Worm (Caenorhabditis elegans): ENCODE results near the gene nspd-2.

Gene nspd-2

DNA sequence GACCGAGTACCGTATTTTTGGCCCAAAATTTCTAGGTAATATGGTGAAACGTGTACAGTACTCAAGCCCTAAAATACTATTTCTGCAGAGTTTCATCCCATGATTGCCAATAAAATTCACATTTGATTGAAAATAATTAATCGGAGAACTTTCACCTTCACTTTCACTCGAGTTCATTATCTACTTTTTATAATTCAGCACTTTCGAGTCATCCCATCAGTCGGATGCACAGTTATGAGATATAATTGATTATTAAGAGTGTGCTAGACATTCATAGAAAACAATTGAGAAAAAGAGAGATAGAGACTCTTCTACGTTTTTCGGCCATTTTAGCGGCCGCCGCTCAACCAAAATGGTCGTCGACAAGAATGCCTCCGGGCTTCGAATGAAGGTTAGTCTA, 41.1 kb upstream of the nspd-2 start, which contains the start of gene fat-3:
TSS of gene fat-3 (plus strand) at position 313 of the 400 bp plus-strand sequence.
- TF ChIP-seq ama-1 (optimal IDR thresholded peaks at IDR 0.05) = no peak
- TF ChIP-seq hnd-1 (tag; optimal IDR thresholded peaks at IDR 0.05) = no peak
- no peak for TF ChIP-seq tra-4 (tag; optimal IDR thresholded peaks at IDR 0.05)
- TF ChIP-seq ceh-36 (tag; optimal IDR thresholded peaks at IDR 0.05) = no peak
- no peak for TF ChIP-seq flt-1 (GFP tag; IDR thresholded peaks at IDR 0.05)
- TF ChIP-seq ceh-13 (GFP tag; optimal IDR thresholded peaks at IDR 0.05) = no peak
- TF ChIP-seq hmg-4 (GFP tag; optimal IDR thresholded peaks at IDR 0.05) = no peak
- no peak for TF ChIP-seq sea-1 (GFP tag; conservative IDR thresholded peaks at IDR 0.05)
- no peak for TF ChIP-seq tbx-11 (GFP tag; IDR thresholded peaks at IDR 0.05)
- no peak for TF ChIP-seq aly-1 (tag; optimal IDR thresholded peaks at IDR 0.05)
- no peak for TF ChIP-seq scrt-1 (GFP tag; IDR thresholded peaks at IDR 0.05)
- no peak for TF ChIP-seq F13C5.2 (tag; optimal IDR thresholded peaks at IDR 0.05)
- no peak for TF ChIP-seq pes-1 (GFP tag; IDR thresholded peaks at IDR 0.05)
- no peak for TF ChIP-seq hmbx-1 (tag; optimal IDR thresholded peaks at IDR 0.05)
- no peak for TF ChIP-seq B0310.2 (tag; optimal IDR thresholded peaks at IDR 0.05)
- TF ChIP-seq tbx-37 (GFP tag; conservative IDR thresholded peaks at IDR 0.05) = no peak
- no peak for TF ChIP-seq ets-7 (tag; optimal IDR thresholded peaks at IDR 0.05)

ce11 chrIV:9803544-9803943, 40.3 kb upstream of the nspd-2 start:
- TF ChIP-seq scrt-1 (GFP tag; IDR thresholded peaks at IDR 0.05) (no peak), hmg-4 (GFP tag; optimal IDR thresholded peaks at IDR 0.05) (no peak), pes-1 (GFP tag; IDR thresholded peaks at IDR 0.05) (no peak), aly-1 (tag; optimal IDR thresholded peaks at IDR 0.05) (no peak), F13C5.2 (tag; optimal IDR thresholded peaks at IDR 0.05) (no peak), ceh-13 (GFP tag; optimal IDR thresholded peaks at IDR 0.05) (no peak), B0310.2 (tag; optimal IDR thresholded peaks at IDR 0.05) (no peak), ets-7 (tag; optimal IDR thresholded peaks at IDR 0.05) (no peak)

DNA sequence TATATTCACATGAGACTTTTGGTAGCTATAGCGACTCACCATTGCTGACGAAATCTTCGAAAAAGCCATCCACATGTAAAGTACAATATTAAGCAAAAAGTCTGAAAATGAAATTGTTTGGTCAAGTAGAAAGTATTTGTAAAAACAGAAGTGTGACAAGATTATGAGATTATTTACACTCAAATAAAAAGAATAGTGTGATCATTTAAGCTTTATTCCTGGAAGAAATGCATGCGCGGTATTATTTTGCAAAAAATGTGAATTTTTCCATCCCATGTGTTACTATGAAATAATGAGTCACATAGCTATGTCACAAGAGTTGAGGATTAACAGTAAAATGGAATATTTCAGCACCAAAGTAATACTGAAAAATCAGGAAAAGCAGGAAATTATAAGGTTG, 33.2 kb upstream of the nspd-2 start, which contains the start of gene dct-15:
TSS of gene dct-15 (minus strand) at position 101 of the 400 bp plus-strand sequence.
- TF ChIP-seq aly-1 (tag; optimal IDR thresholded peaks at IDR 0.05) (no peak), ama-1 (optimal IDR thresholded peaks at IDR 0.05) (no peak), tra-4 (tag; optimal IDR thresholded peaks at IDR 0.05) (no peak), sea-1 (GFP tag; conservative IDR thresholded peaks at IDR 0.05) (no peak), pes-1 (GFP tag; IDR thresholded peaks at IDR 0.05) (no peak), B0310.2 (tag; optimal IDR thresholded peaks at IDR 0.05) (no peak), ets-7 (tag; optimal IDR thresholded peaks at IDR 0.05) (no peak), flt-1 (GFP tag; IDR thresholded peaks at IDR 0.05) (no peak), tbx-37 (GFP tag; conservative IDR thresholded peaks at IDR 0.05) (no peak), scrt-1 (GFP tag; IDR thresholded peaks at IDR 0.05) (no peak), hnd-1 (tag; optimal IDR thresholded peaks at IDR 0.05) (no peak)

DNA sequence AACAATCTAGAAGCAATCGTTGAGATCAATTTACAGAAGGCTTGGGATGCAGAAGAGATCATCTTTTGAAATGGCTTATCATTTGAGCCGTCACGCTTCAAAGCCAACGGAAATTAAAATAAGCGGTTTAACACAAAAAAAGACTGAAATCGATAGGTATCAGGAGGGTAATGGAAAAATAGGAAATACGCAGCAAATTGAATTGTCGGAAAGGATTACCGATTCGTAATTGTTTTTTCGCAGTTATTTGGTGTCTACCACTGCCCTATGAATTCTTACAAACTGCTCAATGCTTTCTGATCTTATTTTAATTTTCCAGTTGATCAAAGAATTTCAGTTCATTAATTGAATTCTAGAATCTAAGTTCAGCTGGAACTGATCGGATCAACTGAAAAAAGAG, 32.4 kb upstream of the nspd-2 start:
- TF ChIP-seq aly-1 (tag; optimal IDR thresholded peaks at IDR 0.05) = no peak
- TF ChIP-seq hmbx-1 (tag; optimal IDR thresholded peaks at IDR 0.05) = no peak
- no peak for TF ChIP-seq tbx-37 (GFP tag; conservative IDR thresholded peaks at IDR 0.05)
- no peak for TF ChIP-seq B0310.2 (tag; optimal IDR thresholded peaks at IDR 0.05)
- no peak for TF ChIP-seq hmg-4 (GFP tag; optimal IDR thresholded peaks at IDR 0.05)
- TF ChIP-seq ama-1 (optimal IDR thresholded peaks at IDR 0.05) = no peak
- TF ChIP-seq sea-1 (GFP tag; conservative IDR thresholded peaks at IDR 0.05) = no peak
- no peak for TF ChIP-seq scrt-1 (GFP tag; IDR thresholded peaks at IDR 0.05)
- no peak for TF ChIP-seq tbx-11 (GFP tag; IDR thresholded peaks at IDR 0.05)
- no peak for TF ChIP-seq pes-1 (GFP tag; IDR thresholded peaks at IDR 0.05)
- no peak for TF ChIP-seq tra-4 (tag; optimal IDR thresholded peaks at IDR 0.05)
- no peak for TF ChIP-seq ceh-36 (tag; optimal IDR thresholded peaks at IDR 0.05)
- no peak for TF ChIP-seq ceh-13 (GFP tag; optimal IDR thresholded peaks at IDR 0.05)
- no peak for TF ChIP-seq F13C5.2 (tag; optimal IDR thresholded peaks at IDR 0.05)
- TF ChIP-seq hnd-1 (tag; optimal IDR thresholded peaks at IDR 0.05) = no peak

ce11 chrIV:9815432-9815831, 28.4 kb upstream of the nspd-2 start, which contains the start of gene egl-20:
TSS of gene egl-20 (minus strand) at chrIV:9815532.
- TF ChIP-seq tra-4 (tag; optimal IDR thresholded peaks at IDR 0.05) (no peak), F13C5.2 (tag; optimal IDR thresholded peaks at IDR 0.05) (no peak), ceh-13 (GFP tag; optimal IDR thresholded peaks at IDR 0.05) (no peak), tbx-37 (GFP tag; conservative IDR thresholded peaks at IDR 0.05) (no peak), tbx-11 (GFP tag; IDR thresholded peaks at IDR 0.05) (no peak), sea-1 (GFP tag; conservative IDR thresholded peaks at IDR 0.05) (no peak), hmbx-1 (tag; optimal IDR thresholded peaks at IDR 0.05) (no peak), hmg-4 (GFP tag; optimal IDR thresholded peaks at IDR 0.05) (no peak), ama-1 (optimal IDR thresholded peaks at IDR 0.05) (no peak), B0310.2 (tag; optimal IDR thresholded peaks at IDR 0.05) (no peak), hnd-1 (tag; optimal IDR thresholded peaks at IDR 0.05) (no peak), aly-1 (tag; optimal IDR thresholded peaks at IDR 0.05) (no peak), pes-1 (GFP tag; IDR thresholded peaks at IDR 0.05) (no peak), scrt-1 (GFP tag; IDR thresholded peaks at IDR 0.05) (no peak), flt-1 (GFP tag; IDR thresholded peaks at IDR 0.05) (no peak), ets-7 (tag; optimal IDR thresholded peaks at IDR 0.05) (no peak), ceh-36 (tag; optimal IDR thresholded peaks at IDR 0.05) (no peak)

DNA sequence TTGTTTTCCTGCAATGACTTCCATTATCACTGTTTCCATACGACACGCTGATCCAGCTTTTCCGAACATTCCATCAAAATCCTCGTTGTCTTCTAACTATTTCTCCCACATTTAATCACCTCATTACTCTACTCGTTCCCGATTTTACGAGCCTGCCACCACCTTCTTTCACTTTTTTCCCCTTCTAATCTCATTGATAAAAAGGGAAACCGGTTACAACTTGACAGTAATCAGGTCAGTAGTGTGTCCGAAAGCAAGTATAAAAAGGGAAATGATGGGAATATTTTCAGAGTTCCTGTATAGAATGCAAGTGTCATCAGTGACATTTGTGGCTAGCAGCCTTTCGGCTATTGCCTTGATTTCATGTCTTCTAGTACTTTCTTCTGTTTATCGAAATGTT, 22.2 kb upstream of the nspd-2 start, which contains the start of gene col-123:
TSS of gene col-123 (plus strand) at position 301 of the 400 bp plus-strand sequence.
- TF ChIP-seq tra-4 (tag; optimal IDR thresholded peaks at IDR 0.05) = no peak
- no peak for TF ChIP-seq ama-1 (optimal IDR thresholded peaks at IDR 0.05)
- TF ChIP-seq ets-7 (tag; optimal IDR thresholded peaks at IDR 0.05) = no peak
- no peak for TF ChIP-seq pes-1 (GFP tag; IDR thresholded peaks at IDR 0.05)
- TF ChIP-seq tbx-37 (GFP tag; conservative IDR thresholded peaks at IDR 0.05) = no peak
- TF ChIP-seq ceh-13 (GFP tag; optimal IDR thresholded peaks at IDR 0.05) = no peak
- no peak for TF ChIP-seq aly-1 (tag; optimal IDR thresholded peaks at IDR 0.05)
- TF ChIP-seq B0310.2 (tag; optimal IDR thresholded peaks at IDR 0.05) = no peak
- no peak for TF ChIP-seq hmg-4 (GFP tag; optimal IDR thresholded peaks at IDR 0.05)
- TF ChIP-seq sea-1 (GFP tag; conservative IDR thresholded peaks at IDR 0.05) = no peak
- TF ChIP-seq ceh-36 (tag; optimal IDR thresholded peaks at IDR 0.05) = no peak
- TF ChIP-seq tbx-11 (GFP tag; IDR thresholded peaks at IDR 0.05) = no peak
- no peak for TF ChIP-seq flt-1 (GFP tag; IDR thresholded peaks at IDR 0.05)
- no peak for TF ChIP-seq hnd-1 (tag; optimal IDR thresholded peaks at IDR 0.05)
- TF ChIP-seq F13C5.2 (tag; optimal IDR thresholded peaks at IDR 0.05) = no peak
- TF ChIP-seq scrt-1 (GFP tag; IDR thresholded peaks at IDR 0.05) = no peak
- TF ChIP-seq hmbx-1 (tag; optimal IDR thresholded peaks at IDR 0.05) = no peak

ce11 chrIV:9822585-9822984, 21.3 kb upstream of the nspd-2 start:
- TF ChIP-seq ets-7 (tag; optimal IDR thresholded peaks at IDR 0.05) (no peak), sea-1 (GFP tag; conservative IDR thresholded peaks at IDR 0.05) (no peak), ceh-36 (tag; optimal IDR thresholded peaks at IDR 0.05) (no peak), tbx-37 (GFP tag; conservative IDR thresholded peaks at IDR 0.05) (no peak), scrt-1 (GFP tag; IDR thresholded peaks at IDR 0.05) (no peak), pes-1 (GFP tag; IDR thresholded peaks at IDR 0.05) (no peak), ama-1 (optimal IDR thresholded peaks at IDR 0.05) (no peak), B0310.2 (tag; optimal IDR thresholded peaks at IDR 0.05) (no peak), F13C5.2 (tag; optimal IDR thresholded peaks at IDR 0.05) (no peak), hnd-1 (tag; optimal IDR thresholded peaks at IDR 0.05) (no peak), tra-4 (tag; optimal IDR thresholded peaks at IDR 0.05) (no peak)
